Worm (Caenorhabditis elegans): ENCODE measurements around the gene uev-2.

The uev-2 gene

ce11 chrIII:5554884-5555500, 27.9 kb upstream of the uev-2 start, which contains the start of the genes nmad-1 and hach-1:
TSS of gene nmad-1 (minus strand) at chrIII:5554934.
TSS of gene hach-1 (plus strand) at chrIII:5555450.
- peak; percentile 56 for TF ChIP-seq mab-5 (tag; optimal IDR thresholded peaks at IDR 0.05)
- no peak for TF ChIP-seq nhr-2 (tag; optimal IDR thresholded peaks at IDR 0.05)
- peak; percentile 91 for TF ChIP-seq ces-1 (GFP tag; optimal IDR thresholded peaks at IDR 0.05)
- peak; percentile 87 for TF ChIP-seq tbx-8 (GFP tag; optimal IDR thresholded peaks at IDR 0.05)
- peak; percentile 93 for TF ChIP-seq unc-120 (tag; optimal IDR thresholded peaks at IDR 0.05; ENCODE audit: poor library complexity, severe bottlenecking)
- no peak for TF ChIP-seq nhr-28 (tag; optimal IDR thresholded peaks at IDR 0.05)
- peak; percentile 64 for TF ChIP-seq lsy-2 (tag; optimal IDR thresholded peaks at IDR 0.05)
- peak; percentile 98 for TF ChIP-seq sptf-1 (tag; optimal IDR thresholded peaks at IDR 0.05)
- peak; percentile 67 for TF ChIP-seq ztf-11 (tag; optimal IDR thresholded peaks at IDR 0.05)
- TF ChIP-seq ceh-39 (tag; optimal IDR thresholded peaks at IDR 0.05), result peak; percentile 41
- peak; percentile 64 for TF ChIP-seq ham-2 (GFP tag; optimal IDR thresholded peaks at IDR 0.05)
- peak; percentile 76 for TF ChIP-seq sem-2 (GFP tag; optimal IDR thresholded peaks at IDR 0.05)
- TF ChIP-seq ceh-83 (GFP tag; optimal IDR thresholded peaks at IDR 0.05), result peak; percentile 94
- TF ChIP-seq mep-1 (tag; optimal IDR thresholded peaks at IDR 0.05), result peak; percentile 90
- no peak for TF ChIP-seq unc-62 (GFP tag; optimal IDR thresholded peaks at IDR 0.05)
- TF ChIP-seq pha-4 (tag; optimal IDR thresholded peaks at IDR 0.05), result no peak
- TF ChIP-seq nhr-76 (tag; optimal IDR thresholded peaks at IDR 0.05), result peak; percentile 33
- peak; percentile 71 for TF ChIP-seq hlh-1 (tag; optimal IDR thresholded peaks at IDR 0.05)
- TF ChIP-seq zip-8 (tag; optimal IDR thresholded peaks at IDR 0.05), result no peak
- peak; percentile 97 for TF ChIP-seq ceh-43 (GFP tag; optimal IDR thresholded peaks at IDR 0.05)
- TF ChIP-seq M03D4.4 (tag; optimal IDR thresholded peaks at IDR 0.05), result peak; percentile 95
- peak; percentile 85 for TF ChIP-seq bed-3 (GFP tag; optimal IDR thresholded peaks at IDR 0.05)
- TF ChIP-seq nhr-237 (tag; optimal IDR thresholded peaks at IDR 0.05), result peak; percentile 24
- no peak for TF ChIP-seq unc-39 (tag; optimal IDR thresholded peaks at IDR 0.05)
- TF ChIP-seq drap-1 (GFP tag; optimal IDR thresholded peaks at IDR 0.05), result peak; percentile 87
- peak; percentile 91 for TF ChIP-seq cnd-1 (tag; optimal IDR thresholded peaks at IDR 0.05)
- TF ChIP-seq lin-32 (GFP tag; optimal IDR thresholded peaks at IDR 0.05), result peak; percentile 36
- TF ChIP-seq nhr-12 (tag; optimal IDR thresholded peaks at IDR 0.05), result no peak
- peak; percentile 74 for TF ChIP-seq blmp-1 (tag; optimal IDR thresholded peaks at IDR 0.05)
- TF ChIP-seq elt-3 (tag; optimal IDR thresholded peaks at IDR 0.05), result no peak
- TF ChIP-seq mls-2 (tag; optimal IDR thresholded peaks at IDR 0.05), result peak; percentile 98
- TF ChIP-seq lin-13 (tag; optimal IDR thresholded peaks at IDR 0.05), result peak; percentile 69
- no peak for TF ChIP-seq snpc-4 (tag; optimal IDR thresholded peaks at IDR 0.05)
- peak; percentile 81 for TF ChIP-seq flh-1 (GFP tag; optimal IDR thresholded peaks at IDR 0.05)
- peak; percentile 35 for TF ChIP-seq elt-1 (tag; optimal IDR thresholded peaks at IDR 0.05; ENCODE audit: borderline replicate concordance, insufficient read depth)

- TF ChIP-seq pha-4 (tag; optimal IDR thresholded peaks at IDR 0.05) (no peak), nhr-237 (tag; optimal IDR thresholded peaks at IDR 0.05) (no peak), ztf-11 (tag; optimal IDR thresholded peaks at IDR 0.05) (no peak), nhr-76 (tag; optimal IDR thresholded peaks at IDR 0.05) (no peak), sptf-1 (tag; optimal IDR thresholded peaks at IDR 0.05) (no peak), unc-120 (tag; optimal IDR thresholded peaks at IDR 0.05; ENCODE audit: poor library complexity, severe bottlenecking) (no peak), nhr-28 (tag; optimal IDR thresholded peaks at IDR 0.05) (no peak), snpc-4 (tag; optimal IDR thresholded peaks at IDR 0.05) (no peak), hlh-1 (tag; optimal IDR thresholded peaks at IDR 0.05) (no peak), elt-1 (tag; optimal IDR thresholded peaks at IDR 0.05; ENCODE audit: borderline replicate concordance, insufficient read depth) (no peak), flh-1 (GFP tag; optimal IDR thresholded peaks at IDR 0.05) (no peak), mab-5 (tag; optimal IDR thresholded peaks at IDR 0.05) (no peak), lin-32 (GFP tag; optimal IDR thresholded peaks at IDR 0.05) (no peak), mep-1 (tag; optimal IDR thresholded peaks at IDR 0.05) (no peak), drap-1 (GFP tag; optimal IDR thresholded peaks at IDR 0.05) (no peak)
These were observed 25.6 kb upstream of the uev-2 start, which contains the start of gene rpc-2 for ce11 chrIII:5557246-5557819. TSS of gene rpc-2 (plus strand) at chrIII:5557365.

- TF ChIP-seq M03D4.4 (tag; optimal IDR thresholded peaks at IDR 0.05) (no peak), ceh-83 (GFP tag; optimal IDR thresholded peaks at IDR 0.05) (no peak), unc-120 (tag; optimal IDR thresholded peaks at IDR 0.05; ENCODE audit: poor library complexity, severe bottlenecking) (peak; percentile 96), pha-4 (tag; optimal IDR thresholded peaks at IDR 0.05) (no peak), hlh-1 (tag; optimal IDR thresholded peaks at IDR 0.05) (peak; percentile 78), nhr-237 (tag; optimal IDR thresholded peaks at IDR 0.05) (peak; percentile 37), sptf-1 (tag; optimal IDR thresholded peaks at IDR 0.05) (no peak), unc-62 (GFP tag; optimal IDR thresholded peaks at IDR 0.05) (peak; percentile 62), bed-3 (GFP tag; optimal IDR thresholded peaks at IDR 0.05) (no peak), ces-1 (GFP tag; optimal IDR thresholded peaks at IDR 0.05) (no peak), elt-3 (tag; optimal IDR thresholded peaks at IDR 0.05) (no peak)
These were observed 19.2 kb upstream of the uev-2 start for ce11 chrIII:5563680-5564079.

Data from whole organism, mixed stage, embryonic.